Worm (Caenorhabditis elegans) whole organism, L1 larva: ENCODE data around the gene znf-622.
A peak's percentile ranks its signal among the peaks of the same experiment; 100 is the strongest.

Experiments
- C04F5.9 ChIP-seq: sonication (generic microtip); optimal IDR thresholded peaks from 2 replicates; lab custom pipeline; 2016; ENCODE audit warnings: missing genetic modification characterization, missing compliant biosample characterization
- C16A3.4 ChIP-seq: fragments of 150-350 bp; optimal IDR thresholded peaks from 2 replicates; lab custom pipeline; 2014; ENCODE audit warnings: missing biosample characterization, missing genetic modification characterization
- F16B12.6 ChIP-seq: fragments of 150-350 bp; optimal IDR thresholded peaks from 2 replicates; lab custom pipeline; 2014; ENCODE audit warnings: missing biosample characterization, missing genetic modification characterization
- alr-1 ChIP-seq: fragments of 200-800 bp; sonication (Bioruptor generic); optimal IDR thresholded peaks from 2 replicates; lab custom pipeline; 2018; ENCODE audit warnings: borderline replicate concordance, mild to moderate bottlenecking, missing genetic modification characterization, missing compliant biosample characterization
- aly-2 ChIP-seq: fragments of 150-350 bp; optimal IDR thresholded peaks from 2 replicates; lab custom pipeline; 2014; ENCODE audit warnings: missing biosample characterization, missing genetic modification characterization
- blmp-1 ChIP-seq: fragments of 150-350 bp; optimal IDR thresholded peaks from 2 replicates; lab custom pipeline; 2014; ENCODE audit warnings: missing biosample characterization, missing genetic modification characterization
- ceh-63 ChIP-seq: fragments of 200-800 bp; sonication (Bioruptor generic); optimal IDR thresholded peaks from 2 replicates; lab custom pipeline; 2018; ENCODE audit warnings: mild to moderate bottlenecking, missing genetic modification characterization, missing compliant biosample characterization
- ceh-8 ChIP-seq: fragments of 200-800 bp; sonication (Bioruptor generic); optimal IDR thresholded peaks from 2 replicates; lab custom pipeline; 2018; ENCODE audit warnings: mild to moderate bottlenecking, missing genetic modification characterization, moderate library complexity, missing compliant biosample characterization
- ceh-82 ChIP-seq, 3 experiments: fragments of 150-350 bp in 1 of 3; sonication (generic microtip) in 2 of 3; optimal IDR thresholded peaks; 2 replicates each; lab custom pipeline; 2014 to 2017; ENCODE audit warnings: missing biosample characterization in 3 of 3, missing genetic modification characterization in 3 of 3
- ceh-90 ChIP-seq: sonication (generic microtip); optimal IDR thresholded peaks from 2 replicates; lab custom pipeline; 2016; ENCODE audit warnings: missing genetic modification characterization, missing compliant biosample characterization
- ces-1 ChIP-seq: fragments of 150-350 bp; optimal IDR thresholded peaks from 2 replicates; lab custom pipeline; 2014; ENCODE audit warnings: missing biosample characterization, missing genetic modification reagents, missing genetic modification characterization
- dpl-1 ChIP-seq, 3 experiments: fragments of 150-350 bp in 2 of 3; sonication (generic microtip) in 1 of 3; optimal IDR thresholded peaks; 2 replicates each; lab custom pipeline; 2014 to 2017; ENCODE audit warnings: missing biosample characterization in 3 of 3, missing genetic modification characterization in 3 of 3, missing genetic modification reagents in 3 of 3
- efl-1 ChIP-seq, 4 experiments: fragments of 150-350 bp; optimal IDR thresholded peaks in 3 of 4; peaks in 1 of 4; 1 replicate in 1 of 4; 2 replicates in 3 of 4; lab custom pipeline; 2014; ENCODE audit warnings: missing biosample characterization in 2 of 4, missing genetic modification characterization in 2 of 4, missing genetic modification reagents in 2 of 4
- egl-27 ChIP-seq, 2 experiments: fragments of 150-350 bp in 1 of 2; sonication (generic microtip); optimal IDR thresholded peaks; 3 replicates each; lab custom pipeline; 2017 to 2018; ENCODE audit warnings: missing biosample characterization in 2 of 2, missing genetic modification characterization in 2 of 2, missing genetic modification reagents in 2 of 2
- elt-2 ChIP-seq: sonication (generic microtip); optimal IDR thresholded peaks from 2 replicates; lab custom pipeline; 2016; ENCODE audit warnings: missing genetic modification characterization, mild to moderate bottlenecking, inconsistent platforms, missing compliant biosample characterization, missing genetic modification reagents
- fkh-10 ChIP-seq: sonication (generic microtip); optimal IDR thresholded peaks from 2 replicates; lab custom pipeline; 2017; ENCODE audit warnings: missing biosample characterization, missing genetic modification reagents, missing genetic modification characterization
- fkh-4 ChIP-seq: sonication (generic microtip); optimal IDR thresholded peaks from 2 replicates; lab custom pipeline; 2016; ENCODE audit warnings: missing compliant biosample characterization, missing genetic modification characterization, borderline replicate concordance
- fkh-8 ChIP-seq: sonication (generic microtip); optimal IDR thresholded peaks from 2 replicates; lab custom pipeline; 2016; ENCODE audit warnings: mild to moderate bottlenecking, missing genetic modification characterization, missing compliant biosample characterization
- fos-1 ChIP-seq: fragments of 150-350 bp; optimal IDR thresholded peaks from 2 replicates; lab custom pipeline; 2014; ENCODE audit warnings: missing biosample characterization, missing genetic modification characterization
- hlh-4 ChIP-seq: sonication (generic microtip); optimal IDR thresholded peaks from 2 replicates; lab custom pipeline; 2016; ENCODE audit warnings: mild to moderate bottlenecking, missing genetic modification characterization, missing compliant biosample characterization
- irx-1 ChIP-seq: sonication (generic microtip); optimal IDR thresholded peaks from 2 replicates; lab custom pipeline; 2016; ENCODE audit warnings: missing genetic modification characterization, missing compliant biosample characterization
- isw-1 ChIP-seq: fragments of 200-800 bp; sonication (Bioruptor generic); IDR thresholded peaks from 2 replicates; pipeline ENCODE4 v1.3.6; 2022; ENCODE audit warnings: missing genetic modification characterization, missing compliant biosample characterization
- lin-35 ChIP-seq, 2 experiments: fragments of 150-350 bp; optimal IDR thresholded peaks; 2 replicates each; lab custom pipeline; 2014; ENCODE audit warnings: missing biosample characterization in 2 of 2, missing genetic modification characterization in 2 of 2, missing genetic modification reagents in 2 of 2
- lin-39 ChIP-seq: fragments of 150-350 bp; optimal IDR thresholded peaks from 2 replicates; lab custom pipeline; 2014; ENCODE audit warnings: missing biosample characterization, missing genetic modification reagents, missing genetic modification characterization
- lir-3 ChIP-seq: sonication (generic microtip); optimal IDR thresholded peaks from 2 replicates; lab custom pipeline; 2016; ENCODE audit warnings: mild to moderate bottlenecking, missing genetic modification characterization, moderate library complexity, missing compliant biosample characterization; ENCODE audit not compliant: poor library complexity
- mab-9 ChIP-seq: fragments of 200-800 bp; sonication (Bioruptor generic); IDR thresholded peaks from 2 replicates; pipeline ENCODE4 v1.3.6; 2022; ENCODE audit warnings: missing genetic modification reagents, missing genetic modification characterization, missing compliant biosample characterization
- mdl-1 ChIP-seq, 2 experiments: fragments of 150-350 bp; optimal IDR thresholded peaks; 2 replicates each; lab custom pipeline; 2014 to 2017; ENCODE audit warnings: missing biosample characterization in 2 of 2, missing genetic modification characterization in 2 of 2, inconsistent platforms in 1 of 2
- nhr-11 ChIP-seq: fragments of 150-350 bp; optimal IDR thresholded peaks from 2 replicates; lab custom pipeline; 2014; ENCODE audit warnings: missing biosample characterization, missing genetic modification characterization
- nhr-12 ChIP-seq: sonication (generic microtip); optimal IDR thresholded peaks from 2 replicates; lab custom pipeline; 2017; ENCODE audit warnings: missing biosample characterization, missing genetic modification characterization
- nhr-20 ChIP-seq: sonication (generic microtip); optimal IDR thresholded peaks from 2 replicates; lab custom pipeline; 2016; ENCODE audit warnings: mild to moderate bottlenecking, missing genetic modification characterization, missing compliant biosample characterization
- nhr-237 ChIP-seq: fragments of 150-350 bp; optimal IDR thresholded peaks from 2 replicates; lab custom pipeline; 2014; ENCODE audit warnings: missing biosample characterization, missing genetic modification characterization
- nhr-28 ChIP-seq: fragments of 150-350 bp; optimal IDR thresholded peaks from 2 replicates; lab custom pipeline; 2014; ENCODE audit warnings: missing biosample characterization, missing genetic modification characterization
- nhr-47 ChIP-seq: sonication (generic microtip); optimal IDR thresholded peaks from 2 replicates; lab custom pipeline; 2016; ENCODE audit warnings: mild to moderate bottlenecking, missing genetic modification characterization, moderate library complexity, missing compliant biosample characterization
- nhr-71 ChIP-seq: sonication (generic microtip); optimal IDR thresholded peaks from 2 replicates; lab custom pipeline; 2016; ENCODE audit warnings: mild to moderate bottlenecking, missing genetic modification characterization, moderate library complexity, missing compliant biosample characterization
- nhr-76 ChIP-seq: sonication (generic microtip); optimal IDR thresholded peaks from 2 replicates; lab custom pipeline; 2017; ENCODE audit warnings: missing biosample characterization, missing genetic modification characterization
- nhr-77 ChIP-seq: fragments of 150-350 bp; optimal IDR thresholded peaks from 2 replicates; lab custom pipeline; 2014; ENCODE audit warnings: missing biosample characterization, missing genetic modification characterization
- nhr-90 ChIP-seq: sonication (generic microtip); optimal IDR thresholded peaks from 2 replicates; lab custom pipeline; 2016; ENCODE audit warnings: mild to moderate bottlenecking, missing genetic modification characterization, missing compliant biosample characterization; ENCODE audit not compliant: poor library complexity
- pag-3 ChIP-seq: sonication (generic microtip); optimal IDR thresholded peaks from 2 replicates; lab custom pipeline; 2017; ENCODE audit warnings: missing genetic modification characterization, mild to moderate bottlenecking, missing compliant biosample characterization, antibody characterized with exemption, borderline replicate concordance; ENCODE audit not compliant: insufficient read depth
- pqm-1 ChIP-seq: sonication (generic microtip); optimal IDR thresholded peaks from 3 replicates; lab custom pipeline; 2017; ENCODE audit warnings: missing biosample characterization, missing genetic modification characterization
- skn-1 ChIP-seq: fragments of 150-350 bp; optimal IDR thresholded peaks from 2 replicates; lab custom pipeline; 2014; ENCODE audit warnings: missing biosample characterization, missing genetic modification characterization
- snpc-4 ChIP-seq: fragments of 150-350 bp; optimal IDR thresholded peaks from 2 replicates; lab custom pipeline; 2014; ENCODE audit warnings: missing biosample characterization, missing genetic modification characterization
- snu-23 ChIP-seq: sonication (generic microtip); optimal IDR thresholded peaks from 2 replicates; lab custom pipeline; 2016; ENCODE audit warnings: missing genetic modification characterization, missing compliant biosample characterization
- sox-4 ChIP-seq: sonication (generic microtip); optimal IDR thresholded peaks from 2 replicates; lab custom pipeline; 2016; ENCODE audit warnings: missing genetic modification characterization, missing compliant biosample characterization
- sup-37 ChIP-seq: fragments of 200-800 bp; sonication (Bioruptor generic); optimal IDR thresholded peaks from 2 replicates; lab custom pipeline; 2018; ENCODE audit warnings: mild to moderate bottlenecking, missing genetic modification characterization, missing compliant biosample characterization
- unc-86 ChIP-seq: sonication (generic microtip); optimal IDR thresholded peaks from 2 replicates; lab custom pipeline; 2016; ENCODE audit warnings: missing genetic modification characterization, missing compliant biosample characterization
- zag-1 ChIP-seq: fragments of 150-350 bp; optimal IDR thresholded peaks from 2 replicates; lab custom pipeline; 2014; ENCODE audit warnings: missing biosample characterization, missing genetic modification characterization
- zip-4 ChIP-seq: fragments of 200-800 bp; sonication (Bioruptor generic); optimal IDR thresholded peaks from 2 replicates; lab custom pipeline; 2018; ENCODE audit warnings: mild to moderate bottlenecking, missing genetic modification characterization, moderate library complexity, missing compliant biosample characterization

Gene znf-622

DNA sequence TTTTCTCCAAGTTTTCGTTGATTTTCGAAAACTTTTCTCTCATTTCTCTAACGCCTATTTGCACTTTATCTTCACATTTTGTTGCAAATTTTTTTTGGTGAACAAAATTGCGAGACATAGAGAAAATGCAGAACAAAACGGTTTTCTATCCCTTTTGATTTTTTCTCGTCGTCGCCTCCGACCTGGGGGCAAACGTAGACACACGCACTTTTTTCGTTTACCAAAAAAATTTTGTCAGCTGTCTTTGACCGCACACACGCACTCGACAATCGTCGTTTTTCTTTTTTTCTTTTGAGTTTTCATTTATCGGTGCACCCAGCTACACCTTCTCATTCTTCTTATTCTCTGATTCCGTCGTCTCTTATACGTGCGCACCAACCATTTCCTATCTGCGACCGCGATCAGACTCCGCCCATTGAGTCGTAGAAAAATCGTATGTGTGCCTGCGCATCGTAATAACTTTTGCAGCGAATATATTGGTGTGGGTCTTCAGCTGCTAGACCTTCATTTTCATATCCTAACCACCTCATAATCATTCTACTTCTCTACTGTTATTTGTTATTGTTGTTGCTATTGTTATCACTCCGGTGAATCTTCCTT lies 19.0 kb upstream of the znf-622 start (continued):
- TF ChIP-seq mab-9 (no peak), nhr-90 (tag; lab: Kevin White, UChicago) (peak; percentile 51), nhr-237 (tag; lab: Kevin White, UChicago) (peak; percentile 24), unc-86 (tag; lab: Kevin White, UChicago) (no peak), nhr-28 (tag; lab: Kevin White, UChicago) (no peak), mdl-1 (tag; optimal IDR thresholded peaks at IDR 0.05; lab: Kevin White, UChicago) (peak in 1 of 2 experiments; percentile 58), zip-4 (GFP tag; lab: Kevin White, UChicago) (no peak), C16A3.4 (no peak), dpl-1 (GFP tag; optimal IDR thresholded peaks at IDR 0.05; lab: Kevin White, UChicago) (peak; percentile 8 to 35 (median 19)), nhr-71 (tag; lab: Kevin White, UChicago) (peak; percentile 93), nhr-11 (peak; percentile 41), egl-27 (tag; optimal IDR thresholded peaks at IDR 0.05; lab: Kevin White, UChicago) (peak in 1 of 2 experiments; percentile 14), F16B12.6 (tag; lab: Kevin White, UChicago) (peak; percentile 31), nhr-20 (tag; lab: Kevin White, UChicago) (peak; percentile 90), snpc-4 (tag; lab: Kevin White, UChicago) (peak; percentile 14), fkh-8 (tag; lab: Kevin White, UChicago) (no peak), lin-35 (GFP tag; optimal IDR thresholded peaks at IDR 0.05; lab: Kevin White, UChicago) (peak in 1 of 2 experiments; percentile 54), ceh-8 (GFP tag; lab: Kevin White, UChicago) (no peak), snu-23 (GFP tag; lab: Kevin White, UChicago) (peak; percentile 83), nhr-77 (peak; percentile 53), fos-1 (tag; lab: Kevin White, UChicago) (peak; percentile 44)

- TF ChIP-seq pag-3 (tag; lab: Kevin White, UChicago): no peak
- peak; percentile 65 for TF ChIP-seq nhr-20 (tag; lab: Kevin White, UChicago)
- no peak for TF ChIP-seq ceh-8 (GFP tag; lab: Kevin White, UChicago)
- TF ChIP-seq ces-1 (GFP tag; lab: Kevin White, UChicago): no peak
- TF ChIP-seq lin-35 (GFP tag; optimal IDR thresholded peaks at IDR 0.05; lab: Kevin White, UChicago): peak in 1 of 2 experiments; percentile 10
- TF ChIP-seq nhr-76 (tag; lab: Kevin White, UChicago): no peak
- no peak for TF ChIP-seq skn-1 (tag; lab: Kevin White, UChicago)
- no peak for TF ChIP-seq pqm-1 (tag; lab: Kevin White, UChicago)
- TF ChIP-seq unc-86 (tag; lab: Kevin White, UChicago): no peak
- TF ChIP-seq ceh-82 (tag; optimal IDR thresholded peaks at IDR 0.05; lab: Kevin White, UChicago): no peak
- no peak for TF ChIP-seq nhr-28 (tag; lab: Kevin White, UChicago)
- no peak for TF ChIP-seq dpl-1 (GFP tag; optimal IDR thresholded peaks at IDR 0.05; lab: Kevin White, UChicago)
- no peak for TF ChIP-seq fos-1 (tag; lab: Kevin White, UChicago)
- TF ChIP-seq elt-2 (tag; lab: Kevin White, UChicago): no peak
- TF ChIP-seq sox-4: no peak
- peak; percentile 53 for TF ChIP-seq nhr-47
- no peak for TF ChIP-seq lir-3
- no peak for TF ChIP-seq alr-1
- no peak for TF ChIP-seq ceh-90 (tag; lab: Kevin White, UChicago)
- no peak for TF ChIP-seq ceh-63
- no peak for TF ChIP-seq hlh-4
- no peak for TF ChIP-seq aly-2 (tag; lab: Kevin White, UChicago)
- TF ChIP-seq fkh-8 (tag; lab: Kevin White, UChicago): no peak
- TF ChIP-seq zag-1 (tag; lab: Kevin White, UChicago): no peak
- TF ChIP-seq fkh-10 (GFP tag; lab: Kevin White, UChicago): no peak
- TF ChIP-seq efl-1 (optimal IDR thresholded peaks at IDR 0.05; lab: Kevin White, UChicago): peak in 1 of 2 experiments; percentile 4
- no peak for TF ChIP-seq efl-1 (GFP tag; optimal IDR thresholded peaks at IDR 0.05 in 1 of 2; lab: Kevin White, UChicago)
- TF ChIP-seq nhr-12 (tag; lab: Kevin White, UChicago): no peak
- TF ChIP-seq isw-1 (GFP tag; lab: Robert Waterston, UW): no peak
- peak; percentile 94 for TF ChIP-seq blmp-1 (tag; lab: Kevin White, UChicago)
- no peak for TF ChIP-seq zip-4 (GFP tag; lab: Kevin White, UChicago)
- TF ChIP-seq nhr-71 (tag; lab: Kevin White, UChicago): peak; percentile 75
- peak; percentile 22 for TF ChIP-seq irx-1 (tag; lab: Kevin White, UChicago)
- TF ChIP-seq sup-37: no peak
- TF ChIP-seq mdl-1 (tag; optimal IDR thresholded peaks at IDR 0.05; lab: Kevin White, UChicago): no peak
- TF ChIP-seq C04F5.9: no peak
- TF ChIP-seq C16A3.4: no peak
- no peak for TF ChIP-seq fkh-4
- peak; percentile 60 for TF ChIP-seq snu-23 (GFP tag; lab: Kevin White, UChicago)
- TF ChIP-seq lin-39 (tag; lab: Kevin White, UChicago): peak; percentile 58
These were observed 17.0 kb upstream of the znf-622 start for ce11 chrIII:6364395-6364794.
